Worm (Caenorhabditis elegans): ENCODE results near the gene str-225.

DNA sequence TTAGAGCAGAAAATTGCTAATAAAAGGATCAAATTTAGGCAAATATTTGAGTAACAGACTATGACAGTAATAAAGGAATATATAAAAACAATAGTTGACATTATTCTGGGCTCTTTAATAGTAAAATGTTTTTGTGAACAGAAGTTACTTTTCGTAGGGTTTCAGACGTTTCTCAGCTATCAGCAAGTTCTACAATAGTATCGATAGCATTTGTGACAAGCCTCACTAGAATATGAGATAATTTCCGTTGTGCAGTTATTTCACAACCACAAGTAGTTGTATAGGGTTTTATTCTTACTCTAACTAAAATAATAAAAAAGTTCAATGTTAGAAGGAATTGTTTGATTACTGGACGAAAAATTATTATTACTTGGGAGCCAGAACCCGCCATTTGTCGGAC is 38.9 kb downstream of the str-225 start, which contains the start of gene srbc-68:
- TF ChIP-seq flt-1 (GFP tag; IDR thresholded peaks at IDR 0.05) (no peak), ref-1 (GFP tag; conservative IDR thresholded peaks at IDR 0.05) (no peak), ztf-29 (GFP tag; IDR thresholded peaks at IDR 0.05) (no peak)
